Worm (Caenorhabditis elegans) whole organism, early embryonic: ENCODE results near the gene dyn-1.

ENCODE experiments used
- B0310.2 ChIP-seq: sonication (generic microtip); optimal IDR thresholded peaks from 2 replicates; lab custom pipeline; 2016; ENCODE audit warnings: mild to moderate bottlenecking, missing genetic modification characterization, missing compliant biosample characterization
- F13C5.2 ChIP-seq: sonication (generic microtip); optimal IDR thresholded peaks from 2 replicates; lab custom pipeline; 2017; ENCODE audit warnings: mild to moderate bottlenecking, missing genetic modification characterization, inconsistent platforms, missing compliant biosample characterization
- aly-1 ChIP-seq: sonication (generic microtip); optimal IDR thresholded peaks from 2 replicates; lab custom pipeline; 2016; ENCODE audit warnings: missing genetic modification characterization, missing compliant biosample characterization
- ama-1 ChIP-seq: fragments of 150-350 bp; optimal IDR thresholded peaks from 2 replicates; lab custom pipeline; 2014
- ceh-13 ChIP-seq: fragments of 200-800 bp; sonication (Bioruptor generic); optimal IDR thresholded peaks from 2 replicates; lab custom pipeline; 2018; ENCODE audit warnings: mild to moderate bottlenecking, missing genetic modification characterization, missing compliant biosample characterization
- ceh-36 ChIP-seq: sonication (generic microtip); optimal IDR thresholded peaks from 2 replicates; lab custom pipeline; 2016; ENCODE audit warnings: missing genetic modification characterization, inconsistent platforms, missing compliant biosample characterization
- ets-7 ChIP-seq: sonication (generic microtip); optimal IDR thresholded peaks from 2 replicates; lab custom pipeline; 2016; ENCODE audit warnings: missing genotype, missing genetic modification characterization, missing compliant biosample characterization
- flt-1 ChIP-seq: fragments of 200-800 bp; sonication (Bioruptor generic); IDR thresholded peaks from 2 replicates; pipeline ENCODE4 v1.3.6; 2022; ENCODE audit warnings: missing genetic modification characterization, missing compliant biosample characterization
- hmbx-1 ChIP-seq: sonication (generic microtip); optimal IDR thresholded peaks from 2 replicates; lab custom pipeline; 2016; ENCODE audit warnings: mild to moderate bottlenecking, missing genetic modification characterization, missing compliant biosample characterization
- hmg-4 ChIP-seq: fragments of 200-800 bp; sonication (Bioruptor generic); optimal IDR thresholded peaks from 2 replicates; lab custom pipeline; 2018; ENCODE audit warnings: mild to moderate bottlenecking, missing genetic modification characterization, missing compliant biosample characterization
- hnd-1 ChIP-seq: sonication (generic microtip); optimal IDR thresholded peaks from 2 replicates; lab custom pipeline; 2016; ENCODE audit warnings: missing genetic modification characterization, missing compliant biosample characterization
- pes-1 ChIP-seq: fragments of 200-800 bp; sonication (Bioruptor generic); IDR thresholded peaks from 2 replicates; pipeline ENCODE4 v1.3.6; 2022; ENCODE audit warnings: missing genetic modification reagents, missing genetic modification characterization, missing compliant biosample characterization
- scrt-1 ChIP-seq: fragments of 200-800 bp; sonication (Bioruptor generic); IDR thresholded peaks from 2 replicates; pipeline ENCODE4 v1.3.6; 2022; ENCODE audit warnings: missing genetic modification characterization, missing compliant biosample characterization
- sea-1 ChIP-seq: fragments of 200-800 bp; sonication (Bioruptor generic); conservative IDR thresholded peaks from 2 replicates; pipeline ENCODE4 v1.3.6; 2022; ENCODE audit warnings: missing genetic modification characterization, missing compliant biosample characterization
- tbx-11 ChIP-seq: fragments of 200-800 bp; sonication (Bioruptor generic); IDR thresholded peaks from 2 replicates; pipeline ENCODE4 v1.3.6; 2022; ENCODE audit warnings: missing genetic modification characterization, missing compliant biosample characterization
- tbx-37 ChIP-seq: fragments of 200-800 bp; sonication (Bioruptor generic); conservative IDR thresholded peaks from 2 replicates; pipeline ENCODE4 v1.3.6; 2022; ENCODE audit warnings: missing genetic modification reagents, missing genetic modification characterization, missing compliant biosample characterization
- tra-4 ChIP-seq: sonication (generic microtip); optimal IDR thresholded peaks from 2 replicates; lab custom pipeline; 2017; ENCODE audit warnings: missing genetic modification characterization, missing compliant biosample characterization

Gene dyn-1

ce11 chrX:15585144-15585543, 16.5 kb downstream of the dyn-1 start:
- TF ChIP-seq tbx-37 (GFP tag; lab: Robert Waterston, UW) (no peak), B0310.2 (tag; lab: Kevin White, UChicago) (no peak), pes-1 (GFP tag; lab: Robert Waterston, UW) (no peak)

ce11 chrX:15586192-15586591, 17.5 kb downstream of the dyn-1 start:
- no peak for TF ChIP-seq tbx-11 (GFP tag; lab: Robert Waterston, UW)
- no peak for TF ChIP-seq aly-1 (tag; lab: Kevin White, UChicago)
- no peak for TF ChIP-seq tbx-37 (GFP tag; lab: Robert Waterston, UW)
- TF ChIP-seq hmg-4: no peak
- no peak for TF ChIP-seq ama-1 (lab: Kevin White, UChicago)
- TF ChIP-seq tra-4 (tag; lab: Kevin White, UChicago): no peak
- no peak for TF ChIP-seq hmbx-1 (tag; lab: Kevin White, UChicago)
- TF ChIP-seq ets-7 (tag; lab: Kevin White, UChicago): no peak
- TF ChIP-seq ceh-36 (tag; lab: Kevin White, UChicago): no peak
- no peak for TF ChIP-seq hnd-1 (tag; lab: Kevin White, UChicago)
- TF ChIP-seq ceh-13 (GFP tag; lab: Kevin White, UChicago): no peak
- no peak for TF ChIP-seq scrt-1 (GFP tag; lab: Robert Waterston, UW)
- TF ChIP-seq pes-1 (GFP tag; lab: Robert Waterston, UW): no peak
- no peak for TF ChIP-seq sea-1 (GFP tag; lab: Robert Waterston, UW)

- no peak for TF ChIP-seq ceh-13 (GFP tag; lab: Kevin White, UChicago)
- TF ChIP-seq ama-1 (lab: Kevin White, UChicago): no peak
- no peak for TF ChIP-seq flt-1 (GFP tag; lab: Robert Waterston, UW)
- no peak for TF ChIP-seq hmbx-1 (tag; lab: Kevin White, UChicago)
- no peak for TF ChIP-seq pes-1 (GFP tag; lab: Robert Waterston, UW)
Observed at ce11 chrX:15590347-15590928, 21.7 kb downstream of the dyn-1 start, which contains the start of gene gas-1. Gene gas-1 (minus strand): TSS chrX:15590397.

- TF ChIP-seq ceh-36 (tag; lab: Kevin White, UChicago) (no peak), hnd-1 (tag; lab: Kevin White, UChicago) (no peak), B0310.2 (tag; lab: Kevin White, UChicago) (no peak), ets-7 (tag; lab: Kevin White, UChicago) (no peak), tra-4 (tag; lab: Kevin White, UChicago) (no peak), tbx-37 (GFP tag; lab: Robert Waterston, UW) (no peak), F13C5.2 (no peak), ceh-13 (GFP tag; lab: Kevin White, UChicago) (no peak), scrt-1 (GFP tag; lab: Robert Waterston, UW) (no peak), tbx-11 (GFP tag; lab: Robert Waterston, UW) (no peak), pes-1 (GFP tag; lab: Robert Waterston, UW) (no peak), sea-1 (GFP tag; lab: Robert Waterston, UW) (no peak), flt-1 (GFP tag; lab: Robert Waterston, UW) (no peak), hmg-4 (no peak), ama-1 (lab: Kevin White, UChicago) (no peak), hmbx-1 (tag; lab: Kevin White, UChicago) (no peak), aly-1 (tag; lab: Kevin White, UChicago) (no peak)
Observed at ce11 chrX:15591068-15591467, 22.4 kb downstream of the dyn-1 start, which contains the start of gene usp-33. Gene usp-33 (plus strand): TSS chrX:15591368.

ce11 chrX:15593366-15593765, 24.7 kb downstream of the dyn-1 start:
- TF ChIP-seq ets-7 (tag; lab: Kevin White, UChicago) (no peak), pes-1 (GFP tag; lab: Robert Waterston, UW) (no peak), hmbx-1 (tag; lab: Kevin White, UChicago) (no peak), tbx-37 (GFP tag; lab: Robert Waterston, UW) (no peak), sea-1 (GFP tag; lab: Robert Waterston, UW) (no peak), tbx-11 (GFP tag; lab: Robert Waterston, UW) (no peak), aly-1 (tag; lab: Kevin White, UChicago) (no peak), ama-1 (lab: Kevin White, UChicago) (no peak), tra-4 (tag; lab: Kevin White, UChicago) (no peak)

ce11 chrX:15594019-15594418, 25.3 kb downstream of the dyn-1 start:
- no peak for TF ChIP-seq ets-7 (tag; lab: Kevin White, UChicago)
- TF ChIP-seq scrt-1 (GFP tag; lab: Robert Waterston, UW): no peak
- no peak for TF ChIP-seq F13C5.2
- no peak for TF ChIP-seq tbx-37 (GFP tag; lab: Robert Waterston, UW)
- TF ChIP-seq ceh-13 (GFP tag; lab: Kevin White, UChicago): no peak
- no peak for TF ChIP-seq tra-4 (tag; lab: Kevin White, UChicago)
- no peak for TF ChIP-seq pes-1 (GFP tag; lab: Robert Waterston, UW)
- TF ChIP-seq hmg-4: no peak
- no peak for TF ChIP-seq hnd-1 (tag; lab: Kevin White, UChicago)

ce11 chrX:15597077-15597476, 28.4 kb downstream of the dyn-1 start, which contains the start of gene K09A9.8:
Gene K09A9.8 (minus strand): TSS chrX:15597177.
- TF ChIP-seq pes-1 (GFP tag; lab: Robert Waterston, UW) (no peak), aly-1 (tag; lab: Kevin White, UChicago) (no peak), flt-1 (GFP tag; lab: Robert Waterston, UW) (no peak), ceh-13 (GFP tag; lab: Kevin White, UChicago) (no peak), tra-4 (tag; lab: Kevin White, UChicago) (no peak), tbx-11 (GFP tag; lab: Robert Waterston, UW) (no peak)
